Worm (Caenorhabditis elegans) whole organism, L4 larva: ENCODE data around the gene B0393.4.

Source experiments
- F49E8.2 ChIP-seq: sonication (generic microtip); optimal IDR thresholded peaks from 2 replicates; lab custom pipeline; 2016; ENCODE audit warnings: missing compliant biosample characterization, mild to moderate bottlenecking, missing genetic modification characterization, borderline replicate concordance
- R02D3.7 ChIP-seq: fragments of 150-350 bp; sonication (generic microtip); optimal IDR thresholded peaks from 3 replicates; lab custom pipeline; 2014; ENCODE audit warnings: missing biosample characterization, missing genetic modification characterization
- Y105C5A.15 ChIP-seq: fragments of 200-800 bp; sonication (Bioruptor generic); IDR thresholded peaks from 2 replicates; pipeline ENCODE4 v1.3.6; 2022; ENCODE audit warnings: missing genetic modification characterization, missing compliant biosample characterization
- aly-2 ChIP-seq: sonication (generic microtip); optimal IDR thresholded peaks from 2 replicates; lab custom pipeline; 2018; ENCODE audit warnings: missing biosample characterization, missing genetic modification characterization
- ama-1 ChIP-seq: fragments of 150-350 bp; optimal IDR thresholded peaks from 2 replicates; lab custom pipeline; 2014; ENCODE audit warnings: inconsistent platforms, mixed read lengths
- arid-1 ChIP-seq: fragments of 200-800 bp; sonication (Bioruptor generic); conservative IDR thresholded peaks from 2 replicates; pipeline ENCODE4 v1.3.6; 2022; ENCODE audit warnings: missing genetic modification reagents, missing genetic modification characterization, missing compliant biosample characterization
- ceh-28 ChIP-seq: fragments of 150-350 bp; optimal IDR thresholded peaks from 2 replicates; lab custom pipeline; 2014; ENCODE audit warnings: missing biosample characterization, missing genetic modification reagents, missing genetic modification characterization
- ces-1 ChIP-seq: fragments of 150-350 bp; sonication (generic microtip); optimal IDR thresholded peaks from 4 replicates; lab custom pipeline; 2014; ENCODE audit warnings: missing biosample characterization, missing genetic modification reagents, missing genetic modification characterization
- daf-16 ChIP-seq, 3 experiments: sonication (generic microtip); optimal IDR thresholded peaks; 2 replicates each; lab custom pipeline; 2016 to 2017; ENCODE audit warnings: missing genetic modification characterization in 3 of 3, missing genetic modification reagents in 3 of 3, mild to moderate bottlenecking in 2 of 3, missing compliant biosample characterization in 2 of 3, missing biosample characterization in 1 of 3, moderate library complexity in 1 of 3
- daf-8 ChIP-seq: fragments of 200-800 bp; sonication (Bioruptor generic); IDR thresholded peaks from 2 replicates; pipeline ENCODE4 v1.3.6; 2022; ENCODE audit warnings: missing genetic modification characterization, missing compliant biosample characterization
- dmd-9 ChIP-seq: fragments of 200-800 bp; sonication (Bioruptor generic); IDR thresholded peaks from 2 replicates; pipeline ENCODE4 v1.3.6; 2022; ENCODE audit warnings: missing genetic modification reagents, missing genetic modification characterization, missing compliant biosample characterization
- duxl-1 ChIP-seq: sonication (generic microtip); optimal IDR thresholded peaks from 2 replicates; lab custom pipeline; 2016; ENCODE audit warnings: mild to moderate bottlenecking, missing genetic modification characterization, moderate library complexity, missing compliant biosample characterization; ENCODE audit not compliant: poor library complexity
- egl-27 ChIP-seq: sonication (generic microtip); optimal IDR thresholded peaks from 3 replicates; lab custom pipeline; 2017; ENCODE audit warnings: missing biosample characterization, missing genetic modification reagents, missing genetic modification characterization
- egl-43 ChIP-seq: fragments of 200-800 bp; sonication (Bioruptor generic); IDR thresholded peaks from 2 replicates; pipeline ENCODE4 v1.3.6; 2022; ENCODE audit warnings: missing genetic modification reagents, missing genetic modification characterization, missing compliant biosample characterization
- hif-1 ChIP-seq, 2 experiments: sonication (generic microtip); optimal IDR thresholded peaks; 2 replicates each; lab custom pipeline; 2016 to 2017; ENCODE audit warnings: missing compliant biosample characterization in 2 of 2, missing genetic modification characterization in 2 of 2, missing genetic modification reagents in 2 of 2, missing genotype in 2 of 2, mild to moderate bottlenecking in 1 of 2
- hlh-11 ChIP-seq: fragments of 200-800 bp; sonication (Bioruptor generic); optimal IDR thresholded peaks from 2 replicates; lab custom pipeline; 2018; ENCODE audit warnings: mild to moderate bottlenecking, missing genetic modification characterization, missing compliant biosample characterization
- hlh-30 ChIP-seq: sonication (generic microtip); optimal IDR thresholded peaks from 2 replicates; lab custom pipeline; 2017; ENCODE audit warnings: antibody characterized with exemption, mild to moderate bottlenecking, missing genetic modification characterization, missing compliant biosample characterization; ENCODE audit not compliant: insufficient read depth
- jun-1 ChIP-seq: fragments of 150-350 bp; optimal IDR thresholded peaks from 2 replicates; lab custom pipeline; 2014; ENCODE audit warnings: missing biosample characterization, missing genetic modification reagents, missing genetic modification characterization
- lim-7 ChIP-seq: fragments of 200-800 bp; sonication (Bioruptor generic); IDR thresholded peaks from 2 replicates; pipeline ENCODE4 v1.3.6; 2022; ENCODE audit warnings: missing genetic modification characterization, missing compliant biosample characterization
- lin-1 ChIP-seq: fragments of 200-800 bp; sonication (Bioruptor generic); IDR thresholded peaks from 2 replicates; pipeline ENCODE4 v1.3.6; 2022; ENCODE audit warnings: missing genetic modification reagents, missing genetic modification characterization, missing compliant biosample characterization
- lin-13 ChIP-seq: fragments of 150-350 bp; optimal IDR thresholded peaks from 2 replicates; lab custom pipeline; 2014; ENCODE audit warnings: missing biosample characterization, missing genetic modification reagents, missing genetic modification characterization
- lir-3 ChIP-seq: sonication (generic microtip); optimal IDR thresholded peaks from 2 replicates; lab custom pipeline; 2016; ENCODE audit warnings: mild to moderate bottlenecking, missing genetic modification characterization, missing compliant biosample characterization
- lsy-2 ChIP-seq, 2 experiments: fragments of 150-350 bp in 1 of 2; sonication (generic microtip) in 1 of 2; optimal IDR thresholded peaks; 2 replicates each; lab custom pipeline; 2014 to 2017; ENCODE audit warnings: missing biosample characterization in 2 of 2, missing genetic modification characterization in 2 of 2
- madf-5 ChIP-seq, 2 experiments: fragments of 200-800 bp; sonication (Bioruptor generic); IDR thresholded peaks; 2 replicates each; pipeline ENCODE4 v1.3.6; 2022; ENCODE audit warnings: missing compliant biosample characterization in 2 of 2, missing genetic modification characterization in 2 of 2
- madf-9 ChIP-seq: fragments of 200-800 bp; sonication (Bioruptor generic); conservative IDR thresholded peaks from 2 replicates; pipeline ENCODE4 v1.3.6; 2022; ENCODE audit warnings: missing genetic modification reagents, missing genetic modification characterization, missing compliant biosample characterization
- mes-2 ChIP-seq: sonication (generic microtip); optimal IDR thresholded peaks from 2 replicates; lab custom pipeline; 2016; ENCODE audit warnings: missing genotype, mild to moderate bottlenecking, missing genetic modification characterization, missing compliant biosample characterization; ENCODE audit not compliant: poor library complexity, severe bottlenecking
- mxl-3 ChIP-seq: fragments of 200-800 bp; sonication (Bioruptor generic); optimal IDR thresholded peaks from 2 replicates; lab custom pipeline; 2018; ENCODE audit warnings: mild to moderate bottlenecking, missing genetic modification characterization, missing compliant biosample characterization
- nhr-11 ChIP-seq: fragments of 150-350 bp; optimal IDR thresholded peaks from 2 replicates; lab custom pipeline; 2014; ENCODE audit warnings: missing biosample characterization, missing genetic modification characterization
- nhr-237 ChIP-seq: sonication (generic microtip); optimal IDR thresholded peaks from 2 replicates; lab custom pipeline; 2017; ENCODE audit warnings: missing biosample characterization, missing genetic modification characterization
- nhr-28 ChIP-seq: fragments of 150-350 bp; optimal IDR thresholded peaks from 2 replicates; lab custom pipeline; 2014; ENCODE audit warnings: missing biosample characterization, missing genetic modification characterization
- nhr-77 ChIP-seq: fragments of 150-350 bp; optimal IDR thresholded peaks from 2 replicates; lab custom pipeline; 2014; ENCODE audit warnings: missing biosample characterization, missing genetic modification characterization
- php-3 ChIP-seq: fragments of 200-800 bp; sonication (Bioruptor generic); IDR thresholded peaks from 2 replicates; pipeline ENCODE4 v1.3.6; 2022; ENCODE audit warnings: missing genetic modification reagents, missing genetic modification characterization, missing compliant biosample characterization
- pqm-1 ChIP-seq: sonication (generic microtip); optimal IDR thresholded peaks from 2 replicates; lab custom pipeline; 2017; ENCODE audit warnings: missing biosample characterization, missing genetic modification characterization
- sdz-12 ChIP-seq: fragments of 200-800 bp; sonication (Bioruptor generic); optimal IDR thresholded peaks from 2 replicates; lab custom pipeline; 2018; ENCODE audit warnings: mild to moderate bottlenecking, missing genetic modification characterization, missing compliant biosample characterization
- snpc-4 ChIP-seq: fragments of 150-350 bp; optimal IDR thresholded peaks from 2 replicates; lab custom pipeline; 2014; ENCODE audit warnings: missing biosample characterization, missing genetic modification characterization
- spr-3 ChIP-seq: fragments of 200-800 bp; sonication (Bioruptor generic); optimal IDR thresholded peaks from 2 replicates; lab custom pipeline; 2018; ENCODE audit warnings: mild to moderate bottlenecking, missing genetic modification characterization, missing compliant biosample characterization
- unc-39 ChIP-seq: sonication (generic microtip); optimal IDR thresholded peaks from 2 replicates; lab custom pipeline; 2017; ENCODE audit warnings: missing biosample characterization, missing genetic modification characterization
- unc-62 ChIP-seq, 3 experiments: fragments of 150-350 bp in 1 of 3; sonication (generic microtip); optimal IDR thresholded peaks in 2 of 3; peaks in 1 of 3; 1 replicate in 1 of 3; 2 replicates in 2 of 3; lab custom pipeline; 2014 to 2017; ENCODE audit warnings: missing biosample characterization in 3 of 3, missing genetic modification characterization in 3 of 3, missing genetic modification reagents in 3 of 3, missing genotype in 1 of 3
- vab-7 ChIP-seq: fragments of 200-800 bp; sonication (Bioruptor generic); IDR thresholded peaks from 2 replicates; pipeline ENCODE4 v1.3.6; 2022; ENCODE audit warnings: missing genetic modification reagents, missing genetic modification characterization, missing compliant biosample characterization
- zag-1 ChIP-seq: fragments of 150-350 bp; optimal IDR thresholded peaks from 2 replicates; lab custom pipeline; 2014; ENCODE audit warnings: missing biosample characterization, missing genetic modification characterization
- zfp-3 ChIP-seq: fragments of 200-800 bp; sonication (Bioruptor generic); conservative IDR thresholded peaks from 2 replicates; pipeline ENCODE4 v1.3.6; 2022; ENCODE audit warnings: missing genetic modification reagents, missing genetic modification characterization, missing compliant biosample characterization
- ztf-11 ChIP-seq: fragments of 150-350 bp; optimal IDR thresholded peaks from 2 replicates; lab custom pipeline; 2014; ENCODE audit warnings: missing biosample characterization, missing genetic modification characterization

The B0393.4 gene

ce11 chrIII:4740820-4741219 is 22.6 kb downstream of the B0393.4 start:
- TF ChIP-seq nhr-11 (tag; lab: Kevin White, UChicago) (peak; percentile 29), php-3 (GFP tag; lab: Robert Waterston, UW) (no peak), R02D3.7 (tag; lab: Kevin White, UChicago) (no peak), spr-3 (GFP tag; lab: Kevin White, UChicago) (no peak), unc-39 (tag; lab: Kevin White, UChicago) (no peak), ces-1 (no peak), ama-1 (lab: Kevin White, UChicago) (no peak), hlh-11 (tag; lab: Kevin White, UChicago) (peak; percentile 68), pqm-1 (peak; percentile 25), mxl-3 (peak; percentile 26), nhr-28 (tag; lab: Kevin White, UChicago) (peak; percentile 33), unc-62 (GFP tag; optimal IDR thresholded peaks at IDR 0.05 in 1 of 2; lab: Kevin White, UChicago) (peak in 1 of 2 experiments; percentile 7), unc-62 (tag; optimal IDR thresholded peaks at IDR 0.05; lab: Kevin White, UChicago) (no peak), hlh-30 (peak; percentile 2)
- TF ChIP-seq, all 104 proteins: peak for 7

ce11 chrIII:4739975-4740374 is 23.4 kb downstream of the B0393.4 start, which contains the start of gene ras-2:
ras-2 (minus strand) TSS chrIII:4740075.
- TF ChIP-seq nhr-77 (tag; lab: Kevin White, UChicago) = no peak
- TF ChIP-seq dmd-9 (GFP tag; lab: Robert Waterston, UW) = no peak

- TF ChIP-seq jun-1 (tag; lab: Kevin White, UChicago) = no peak
- no peak for TF ChIP-seq sdz-12 (GFP tag; lab: Kevin White, UChicago)
- TF ChIP-seq aly-2 (tag; lab: Kevin White, UChicago) = no peak
- TF ChIP-seq ceh-28 (tag; lab: Kevin White, UChicago) = no peak
- no peak for TF ChIP-seq madf-9 (GFP tag; lab: Robert Waterston, UW)
- TF ChIP-seq nhr-237 = no peak
Measured at ce11 chrIII:4735443-4735842, 28.0 kb downstream of the B0393.4 start, which contains the start of gene F17C8.7. F17C8.7 (plus strand) TSS chrIII:4735743.

- TF ChIP-seq zag-1 (tag; lab: Kevin White, UChicago) = no peak
- TF ChIP-seq hif-1 (tag; optimal IDR thresholded peaks at IDR 0.05; lab: Kevin White, UChicago) = no peak
- no peak for TF ChIP-seq egl-43 (GFP tag; lab: Robert Waterston, UW)
- TF ChIP-seq dmd-9 (GFP tag; lab: Robert Waterston, UW) = no peak
- no peak for TF ChIP-seq mes-2 (tag; lab: Kevin White, UChicago)
Measured at ce11 chrIII:4734056-4734455, 29.4 kb downstream of the B0393.4 start, which contains the start of gene F17C8.9. F17C8.9 (plus strand) TSS chrIII:4734356.

ce11 chrIII:4731295-4731988 is 32.0 kb downstream of the B0393.4 start, which contains the start of gene F17C8.3:
F17C8.3 (plus strand) TSS chrIII:4731938.
- TF ChIP-seq vab-7 (GFP tag; lab: Robert Waterston, UW) = no peak
- no peak for TF ChIP-seq lim-7
- peak in 1 of 2 experiments; percentile 29 for TF ChIP-seq lsy-2 (tag; optimal IDR thresholded peaks at IDR 0.05; lab: Kevin White, UChicago)
- no peak for TF ChIP-seq zfp-3 (GFP tag; lab: Robert Waterston, UW)
- TF ChIP-seq snpc-4 (tag; lab: Kevin White, UChicago) = no peak
- peak; percentile 45 for TF ChIP-seq nhr-11 (tag; lab: Kevin White, UChicago)
- TF ChIP-seq daf-8 (GFP tag; lab: Robert Waterston, UW) = no peak
- TF ChIP-seq madf-5 (GFP tag; IDR thresholded peaks at IDR 0.05; lab: Robert Waterston, UW) = no peak
- no peak for TF ChIP-seq Y105C5A.15 (GFP tag; lab: Robert Waterston, UW)
- no peak for TF ChIP-seq duxl-1
- no peak for TF ChIP-seq ztf-11 (tag; lab: Kevin White, UChicago)
- TF ChIP-seq F49E8.2 (tag; lab: Kevin White, UChicago) = no peak
- TF ChIP-seq lin-13 (GFP tag; lab: Kevin White, UChicago) = no peak
- TF ChIP-seq arid-1 (GFP tag; lab: Robert Waterston, UW) = no peak
- TF ChIP-seq lin-1 (GFP tag; lab: Robert Waterston, UW) = no peak
- TF ChIP-seq egl-27 (tag; lab: Kevin White, UChicago) = no peak
- no peak for TF ChIP-seq lir-3 (tag; lab: Kevin White, UChicago)
- TF ChIP-seq zag-1 (tag; lab: Kevin White, UChicago) = no peak
- TF ChIP-seq daf-16 (GFP tag; optimal IDR thresholded peaks at IDR 0.05; lab: Kevin White, UChicago) = peak in 1 of 2 experiments; percentile 87
- TF ChIP-seq daf-16 (tag; optimal IDR thresholded peaks at IDR 0.05; lab: Kevin White, UChicago) = no peak
- TF ChIP-seq nhr-77 (tag; lab: Kevin White, UChicago) = no peak
- TF ChIP-seq R02D3.7 (tag; lab: Kevin White, UChicago) = no peak
